Fruit fly (Drosophila melanogaster) whole organism, prepupa: ENCODE data around the gene Ca-beta.

Source experiments
- Blimp-1 ChIP-seq: fragments of 200-800 bp; sonication (Bioruptor generic); optimal IDR thresholded peaks from 3 replicates; lab custom pipeline; 2017; ENCODE audit warnings: missing biosample characterization, missing genetic modification characterization, mild to moderate bottlenecking, moderate library complexity, missing genetic modification reagents
- CG15336 ChIP-seq: fragments of 200-800 bp; sonication (Bioruptor generic); IDR thresholded peaks from 2 replicates; pipeline ENCODE4 v1.3.6; 2022; ENCODE audit warnings: missing biosample characterization, missing genetic modification characterization
- CG1621 ChIP-seq: fragments of 200-800 bp; sonication (Bioruptor generic); optimal IDR thresholded peaks from 3 replicates; lab custom pipeline; 2018; ENCODE audit warnings: missing biosample characterization, mild to moderate bottlenecking, missing genetic modification characterization
- CG16779 ChIP-seq: fragments of 200-800 bp; sonication (Bioruptor generic); optimal IDR thresholded peaks from 3 replicates; lab custom pipeline; 2017; ENCODE audit warnings: missing biosample characterization, mild to moderate bottlenecking, missing genetic modification characterization
- CG3032 ChIP-seq: fragments of 200-800 bp; optimal IDR thresholded peaks from 2 replicates; lab custom pipeline; 2019; ENCODE audit warnings: missing biosample characterization, mild to moderate bottlenecking, missing genetic modification characterization, moderate library complexity
- CG9139 ChIP-seq: fragments of 200-800 bp; sonication (Bioruptor generic); optimal IDR thresholded peaks from 3 replicates; lab custom pipeline; 2017; ENCODE audit warnings: missing biosample characterization, mild to moderate bottlenecking, missing genetic modification characterization
- Gug ChIP-seq: fragments of 200-800 bp; sonication (Bioruptor generic); IDR thresholded peaks from 2 replicates; pipeline ENCODE4 v1.3.6; 2022; ENCODE audit warnings: missing biosample characterization, missing genetic modification characterization
- Lpt ChIP-seq: fragments of 200-800 bp; sonication (Bioruptor generic); optimal IDR thresholded peaks from 3 replicates; lab custom pipeline; 2016; ENCODE audit warnings: missing biosample characterization, missing genetic modification characterization
- Smox ChIP-seq: fragments of 200-800 bp; sonication (Bioruptor generic); optimal IDR thresholded peaks from 3 replicates; lab custom pipeline; 2016; ENCODE audit warnings: missing biosample characterization, missing genetic modification characterization
- esn ChIP-seq: fragments of 200-800 bp; sonication (Bioruptor generic); optimal IDR thresholded peaks from 2 replicates; lab custom pipeline; 2016; ENCODE audit warnings: missing biosample characterization, mild to moderate bottlenecking, missing genetic modification characterization, moderate library complexity
- spab ChIP-seq: fragments of 200-800 bp; sonication (Bioruptor generic); optimal IDR thresholded peaks from 2 replicates; lab custom pipeline; 2017; ENCODE audit warnings: missing biosample characterization, mild to moderate bottlenecking, missing genetic modification characterization, missing genetic modification reagents
- svp ChIP-seq: fragments of 200-800 bp; sonication (Bioruptor generic); peaks from one replicate; lab custom pipeline; 2016; ENCODE audit warnings: missing biosample characterization, missing genetic modification characterization

DNA sequence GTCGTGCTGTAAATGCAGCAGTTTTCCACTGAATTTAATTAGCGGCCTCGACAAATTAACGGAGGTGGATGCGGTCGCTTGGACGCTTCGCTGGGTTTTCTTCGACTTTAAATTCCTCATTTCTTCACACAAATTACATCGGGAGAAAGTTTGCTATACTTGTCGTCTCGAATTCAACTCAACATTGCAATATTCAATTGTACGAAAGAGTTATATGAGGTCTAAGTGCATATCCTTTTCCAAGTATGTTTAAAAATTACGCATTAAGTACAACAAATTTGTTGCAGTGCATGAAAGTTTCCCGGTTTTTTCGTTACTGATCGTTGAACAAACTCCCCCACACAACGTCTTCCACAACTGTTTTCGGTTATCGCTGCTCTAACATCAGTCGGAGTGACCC lies 10.7 kb downstream of the Ca-beta start:
- TF ChIP-seq CG16779 (no peak), CG9139 (GFP tag; lab: Kevin White, UChicago) (no peak), Blimp-1 (no peak), esn (GFP tag; lab: Kevin White, UChicago) (peak; percentile 42), Lpt (GFP tag; lab: Kevin White, UChicago) (peak; percentile 27), svp (GFP tag; lab: Kevin White, UChicago) (peak; percentile 68), CG3032 (no peak), CG1621 (tag; lab: Kevin White, UChicago) (no peak), Smox (GFP tag; lab: Kevin White, UChicago) (peak; percentile 42), spab (GFP tag; lab: Kevin White, UChicago) (no peak), CG15336 (GFP tag; lab: Robert Waterston, UW) (peak; percentile 50; the same call in 1 of the 2 replicates), Gug (0 out of 2 replicates have a peak, but pooled peaks have one; percentile 16)
